Worm (Caenorhabditis elegans): ENCODE results near the gene vit-2.

- TF ChIP-seq mdl-1 (tag; optimal IDR thresholded peaks at IDR 0.05) (no peak), nhr-76 (tag; optimal IDR thresholded peaks at IDR 0.05) (no peak), snpc-4 (tag; optimal IDR thresholded peaks at IDR 0.05) (no peak)
These were observed 39.3 kb downstream of the vit-2 start for ce11 chrX:5140177-5140576.

Measured in whole organism, L4 larva.